Fruit fly (Drosophila melanogaster) Kc167 (cell line): ENCODE data around the gene CG10591.

Experiments used
- Myc ChIP-seq: fragments of >200 bp; optimal IDR thresholded peaks from 2 replicates; lab custom pipeline; 2017; ENCODE audit warnings: missing external identifiers
- h ChIP-seq: fragments of >200 bp; optimal IDR thresholded peaks from 3 replicates; lab custom pipeline; 2018; ENCODE audit warnings: missing external identifiers
- insv ChIP-seq: fragments of >200 bp; optimal IDR thresholded peaks from 3 replicates; lab custom pipeline; 2018; ENCODE audit warnings: missing external identifiers
- psq ChIP-seq: fragments of >200 bp; optimal IDR thresholded peaks from 2 replicates; lab custom pipeline; 2017; ENCODE audit warnings: missing external identifiers

DNA sequence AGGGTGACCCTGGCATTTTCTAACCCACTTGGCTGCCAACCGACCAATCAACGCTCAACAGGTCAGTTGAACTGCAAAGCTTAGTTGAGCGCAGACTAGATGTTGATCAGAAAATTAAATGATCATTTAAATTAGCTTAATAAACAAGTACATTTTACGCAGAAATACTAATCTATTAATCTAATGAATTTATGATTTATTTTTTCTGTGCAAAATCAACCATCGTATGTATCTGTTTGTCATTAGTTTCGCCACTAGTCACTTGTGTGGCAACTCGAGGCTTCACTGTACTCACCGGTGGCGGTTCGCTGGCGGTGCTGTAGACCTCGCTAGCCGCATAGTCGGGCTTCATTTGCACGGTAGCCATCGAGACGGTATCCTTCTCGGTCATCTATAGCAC is 22.9 kb downstream of the CG10591 start:
- TF ChIP-seq psq (lab: Kevin White, UChicago) (no peak), Myc (no peak), h (lab: Kevin White, UChicago) (no peak), insv (no peak)
